Worm (Caenorhabditis elegans) whole organism, dauer: ENCODE data around the gene Y38E10A.3.

ENCODE experiments used
- unc-62 ChIP-seq: sonication (generic microtip); optimal IDR thresholded peaks from 2 replicates; lab custom pipeline; 2017; ENCODE audit warnings: missing biosample characterization, missing genetic modification reagents, missing genetic modification characterization

The Y38E10A.3 gene

ce11 chrII:12574668-12575067, at the start of gene Y38E10A.3:
Y38E10A.3 (minus strand) TSS chrII:12574768.
- TF ChIP-seq unc-62 = no peak

- no peak for TF ChIP-seq unc-62
Measured at ce11 chrII:12622843-12623242, 48.3 kb upstream of the Y38E10A.3 start.

DNA sequence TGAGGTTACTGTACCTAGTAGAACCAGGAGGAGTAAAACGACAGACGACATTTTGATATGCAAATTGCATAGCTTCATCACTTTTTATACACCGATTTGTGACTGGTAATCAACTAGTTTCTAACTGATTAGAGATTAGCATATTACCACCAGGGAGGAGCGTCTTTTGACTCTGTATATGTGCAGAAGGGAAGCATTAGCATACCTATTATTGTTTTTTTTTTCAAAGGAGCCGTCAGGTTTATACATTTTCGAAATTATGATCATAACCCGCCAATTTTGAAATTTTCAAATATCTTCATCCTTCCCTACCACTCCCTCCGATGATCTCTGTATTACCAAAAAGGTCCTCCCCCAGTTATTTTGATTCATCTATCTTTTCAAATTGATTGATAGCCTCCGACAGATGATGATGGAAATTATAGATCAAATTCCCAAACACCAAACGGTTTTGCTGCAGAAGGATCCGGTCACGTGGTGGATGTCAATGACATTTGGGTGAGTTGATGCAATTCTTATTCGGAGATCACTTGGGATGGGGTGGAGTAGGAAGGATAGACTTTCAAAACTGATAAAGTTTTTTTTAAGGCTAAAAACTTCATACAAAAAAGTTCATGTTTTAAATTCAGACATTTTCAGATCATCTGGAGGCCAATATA, 47.5 kb upstream of the Y38E10A.3 start, which contains the start of gene nspe-8:
TSS of gene nspe-8 (minus strand) at position 51 of the 659 bp plus-strand sequence.
- no peak for TF ChIP-seq unc-62

DNA sequence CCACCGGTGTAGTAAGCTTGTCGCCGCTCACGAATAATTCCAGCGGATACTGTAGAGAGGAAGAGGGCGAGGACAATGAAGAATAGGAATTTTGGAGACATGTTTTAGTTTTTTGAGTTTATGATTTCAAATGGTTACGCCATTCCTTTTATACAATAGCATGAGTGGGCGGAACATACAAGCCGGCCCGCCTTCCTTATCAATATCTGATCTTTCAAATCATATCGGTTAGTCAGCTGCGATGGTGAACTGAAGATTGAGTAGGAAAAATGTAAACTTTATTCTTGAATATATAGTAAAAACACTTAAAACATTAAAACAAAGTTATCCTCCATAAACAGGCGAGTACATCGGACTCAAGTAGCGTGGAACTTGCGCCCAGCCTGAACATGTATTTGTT, 46.2 kb upstream of the Y38E10A.3 start, which contains the start of gene nspe-1:
TSS of gene nspe-1 (minus strand) at position 101 of the 400 bp plus-strand sequence.
- no peak for TF ChIP-seq unc-62

DNA sequence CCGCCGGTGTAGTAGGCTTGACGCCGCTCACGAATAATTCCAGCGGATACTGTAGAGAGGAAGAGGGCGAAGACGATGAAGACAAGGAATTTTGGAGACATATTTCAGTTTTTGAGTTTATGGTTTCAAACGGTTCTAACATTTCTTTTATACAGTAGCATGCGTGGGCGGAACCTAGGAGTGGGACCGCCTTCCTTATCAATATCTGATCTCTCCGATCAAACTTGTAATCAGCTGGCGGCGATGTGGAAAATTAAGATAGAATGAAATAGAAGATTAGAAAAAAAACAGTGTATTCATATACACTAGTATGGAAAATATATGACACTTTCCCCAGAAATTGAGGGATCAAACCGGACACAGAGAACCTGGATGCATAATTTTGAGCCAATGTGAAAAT, 44.7 kb upstream of the Y38E10A.3 start, which contains the start of gene nspe-2:
TSS of gene nspe-2 (minus strand) at position 101 of the 400 bp plus-strand sequence.
- no peak for TF ChIP-seq unc-62

- TF ChIP-seq unc-62 = no peak
Measured at ce11 chrII:12617586-12617985, 43.0 kb upstream of the Y38E10A.3 start, which contains the start of gene nspe-3. nspe-3 (plus strand) TSS chrII:12617886.

DNA sequence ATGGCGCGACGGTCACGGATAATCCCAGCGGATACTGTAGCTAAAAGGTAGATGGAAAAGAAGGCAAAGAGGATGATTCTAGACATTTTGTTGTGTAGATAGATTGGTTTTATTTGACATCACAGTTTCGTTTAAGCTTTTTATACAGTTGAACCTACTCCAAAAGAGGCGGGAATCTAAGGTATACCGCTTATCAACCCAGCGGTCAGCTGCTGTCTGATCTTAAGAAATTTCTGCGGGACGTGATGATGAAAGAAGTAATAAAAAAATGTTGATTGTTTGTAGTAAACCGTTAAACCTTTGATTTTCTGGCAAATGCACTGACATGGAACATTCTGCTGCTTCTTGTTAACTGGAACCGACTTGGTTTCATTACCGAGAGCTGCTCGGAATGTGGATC, 41.5 kb upstream of the Y38E10A.3 start, which contains the start of gene nspe-6:
TSS of gene nspe-6 (minus strand) at position 101 of the 400 bp plus-strand sequence.
- TF ChIP-seq unc-62 = no peak

DNA sequence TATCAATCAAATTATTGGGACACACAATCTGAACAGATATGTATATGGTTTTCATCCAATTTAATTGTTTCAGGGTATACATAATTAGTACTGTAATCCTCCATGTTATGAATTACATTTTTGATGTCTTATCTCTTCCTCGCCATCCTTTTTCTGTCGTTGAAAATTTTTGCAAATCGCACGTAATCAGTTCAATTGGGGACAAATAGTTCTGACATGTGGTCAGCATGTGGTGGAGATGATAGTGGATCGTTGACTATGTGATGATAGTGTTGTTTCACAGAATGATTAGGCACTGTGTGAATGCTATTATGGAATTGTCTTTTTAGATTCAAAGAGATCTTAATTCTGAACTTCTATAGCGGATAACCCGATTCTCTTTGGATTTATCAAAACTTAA, 40.8 kb upstream of the Y38E10A.3 start:
- TF ChIP-seq unc-62 = no peak

DNA sequence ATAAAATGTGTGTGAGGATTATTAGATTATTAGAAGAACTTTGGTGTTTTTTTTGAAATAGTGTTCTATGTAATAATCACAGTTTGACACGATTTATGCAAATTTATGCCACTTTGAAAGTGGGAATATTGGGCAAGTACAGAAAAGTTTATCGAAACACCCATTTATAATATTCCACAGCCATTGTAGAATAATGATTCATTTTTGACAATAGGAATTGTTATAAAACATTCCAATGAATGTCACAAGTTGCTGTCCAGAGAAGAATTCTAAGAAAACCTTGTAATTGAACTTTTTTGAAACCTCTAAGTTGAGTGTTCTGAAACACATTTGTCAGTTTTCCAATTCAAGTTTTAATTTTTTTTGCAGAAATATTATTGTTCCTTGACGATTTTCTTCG, 37.6 kb upstream of the Y38E10A.3 start, which contains the start of gene nspe-4:
TSS of gene nspe-4 (plus strand) at position 301 of the 400 bp plus-strand sequence.
- no peak for TF ChIP-seq unc-62

ce11 chrII:12608653-12609052, 34.1 kb upstream of the Y38E10A.3 start, which contains the start of gene Y38E10A.9:
Y38E10A.9 (plus strand) TSS chrII:12608953.
- TF ChIP-seq unc-62 = no peak

DNA sequence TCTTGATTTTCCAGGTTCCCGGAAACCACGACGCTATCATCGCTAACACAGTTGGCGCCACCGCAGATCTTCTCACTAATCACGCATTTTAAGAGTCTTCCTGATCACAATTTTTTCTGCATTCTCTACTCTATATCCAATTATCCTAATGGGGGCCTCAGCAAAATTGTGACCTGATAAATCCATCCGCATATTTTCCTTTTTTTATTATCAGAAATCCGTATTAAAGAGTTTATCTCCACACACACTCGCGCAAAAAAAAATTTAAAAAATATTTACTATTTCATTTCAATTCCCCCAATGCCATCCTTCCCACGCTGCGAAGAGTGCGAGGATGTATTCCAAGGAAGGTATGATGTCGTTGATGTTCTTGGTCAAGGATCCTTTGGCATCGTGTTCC, 32.3 kb upstream of the Y38E10A.3 start, which contains the start of gene Y38E10A.8:
TSS of gene Y38E10A.8 (plus strand) at position 301 of the 400 bp plus-strand sequence.
- TF ChIP-seq unc-62 = no peak

ce11 chrII:12606108-12606507, 31.5 kb upstream of the Y38E10A.3 start:
- TF ChIP-seq unc-62 = no peak

ce11 chrII:12603667-12604621, 29.4 kb upstream of the Y38E10A.3 start, which contains the start of the genes ceh-100 and lips-15:
ceh-100 (minus strand) TSS chrII:12603680.
lips-15 (plus strand) TSS chrII:12604386.
- no peak for TF ChIP-seq unc-62

DNA sequence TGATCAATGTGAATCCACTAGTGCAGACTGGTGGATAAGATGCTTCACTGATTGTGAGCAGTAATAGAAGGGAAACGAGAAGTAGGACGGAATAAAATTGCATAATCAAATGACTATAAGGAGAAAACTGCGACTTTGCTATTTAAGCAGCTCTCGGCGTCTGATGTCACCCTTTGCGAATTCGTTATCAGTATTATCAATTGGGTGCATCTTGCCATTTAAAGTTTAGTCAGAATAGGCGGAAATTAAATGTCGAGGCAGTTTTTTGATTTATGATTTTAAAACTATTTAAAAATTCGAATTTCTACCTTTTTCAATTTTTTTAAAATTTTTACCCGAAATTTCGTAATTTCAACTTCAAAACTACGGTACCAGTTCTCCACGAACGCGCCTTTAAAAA, 6.4 kb upstream of the Y38E10A.3 start, which contains the start of gene clec-4:
TSS of gene clec-4 (minus strand) at position 162 of the 400 bp plus-strand sequence.
- TF ChIP-seq unc-62 = no peak

DNA sequence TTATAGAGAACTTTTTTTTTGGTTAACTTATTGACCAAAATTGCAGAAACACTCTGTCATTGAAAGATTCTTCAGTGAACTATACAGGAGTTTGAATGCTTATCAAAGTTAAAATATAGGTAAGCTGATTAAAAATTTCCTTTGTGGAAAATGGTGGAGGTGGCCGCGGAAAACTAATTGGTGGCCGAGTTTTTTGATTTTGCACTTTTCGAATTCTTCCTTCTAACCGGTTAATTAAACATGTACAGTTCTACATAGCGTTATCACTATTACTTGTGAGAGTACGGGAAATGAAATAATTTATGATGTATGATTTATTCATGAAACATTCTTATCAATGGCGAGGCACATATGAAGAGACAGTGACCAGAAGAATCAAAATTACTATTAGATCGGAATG, 3.2 kb upstream of the Y38E10A.3 start, which contains the start of gene clec-8:
TSS of gene clec-8 (minus strand) at position 308 of the 400 bp plus-strand sequence.
- TF ChIP-seq unc-62 = no peak

ce11 chrII:12573541-12573940, 1.0 kb downstream of the Y38E10A.3 start, which contains the start of gene Y38E10A.2:
Y38E10A.2 (minus strand) TSS chrII:12573641.
- TF ChIP-seq unc-62 = no peak
